Fruit fly (Drosophila melanogaster) whole organism, embryonic: Measurements from ENCODE around the gene CG14657.
A peak's percentile ranks its signal among the peaks of the same experiment; 100 is the strongest.

ENCODE experiments used
- Adf1 ChIP-seq: fragments of 200-800 bp; sonication (Bioruptor generic); IDR thresholded peaks from 2 replicates; pipeline ENCODE4 v1.3.6; 2022; ENCODE audit warnings: missing biosample characterization, missing genetic modification characterization
- Asciz ChIP-seq: fragments of 200-800 bp; sonication (Bioruptor generic); optimal IDR thresholded peaks from 2 replicates; lab custom pipeline; 2017; ENCODE audit warnings: missing biosample characterization, mild to moderate bottlenecking, missing genetic modification characterization, missing genetic modification reagents
- Blimp-1 ChIP-seq: fragments of 200-800 bp; sonication (Bioruptor generic); optimal IDR thresholded peaks from 3 replicates; lab custom pipeline; 2018; ENCODE audit warnings: missing biosample characterization, missing genetic modification characterization, mild to moderate bottlenecking, moderate library complexity, missing genetic modification reagents
- CG10147 ChIP-seq: fragments of 200-800 bp; sonication (Bioruptor generic); optimal IDR thresholded peaks from 2 replicates; lab custom pipeline; 2019; ENCODE audit warnings: missing biosample characterization, mild to moderate bottlenecking, missing genetic modification characterization, moderate library complexity
- CG1024 ChIP-seq: fragments of 200-800 bp; sonication (Bioruptor generic); IDR thresholded peaks from 2 replicates; pipeline ENCODE4 v1.3.6; 2022; ENCODE audit warnings: missing biosample characterization, missing genetic modification characterization
- CG10366 ChIP-seq: fragments of 200-800 bp; sonication (Bioruptor generic); IDR thresholded peaks from 2 replicates; pipeline ENCODE4 v1.3.6; 2022; ENCODE audit warnings: missing biosample characterization, missing genetic modification characterization
- CG12104 ChIP-seq: fragments of 200-800 bp; sonication (Bioruptor generic); optimal IDR thresholded peaks from 3 replicates; lab custom pipeline; 2016; ENCODE audit warnings: missing biosample characterization, missing genetic modification characterization
- CG12391 ChIP-seq: fragments of 200-800 bp; sonication (Bioruptor generic); optimal IDR thresholded peaks from 3 replicates; lab custom pipeline; 2018; ENCODE audit warnings: missing biosample characterization, mild to moderate bottlenecking, missing genetic modification characterization, moderate library complexity
- CG12659 ChIP-seq: fragments of 200-800 bp; sonication (Bioruptor generic); optimal IDR thresholded peaks from 3 replicates; lab custom pipeline; 2017; ENCODE audit warnings: mild to moderate bottlenecking, missing biosample characterization, missing genetic modification reagents, missing genetic modification characterization
- CG12769 ChIP-seq: fragments of 200-800 bp; sonication (Bioruptor generic); optimal IDR thresholded peaks from 2 replicates; lab custom pipeline; 2019; ENCODE audit warnings: missing biosample characterization, mild to moderate bottlenecking, missing genetic modification characterization, moderate library complexity
- CG13775 ChIP-seq: fragments of 200-800 bp; sonication (Bioruptor generic); optimal IDR thresholded peaks from 3 replicates; lab custom pipeline; 2017; ENCODE audit warnings: missing biosample characterization, mild to moderate bottlenecking, missing genetic modification characterization
- CG14441 ChIP-seq: fragments of 200-800 bp; sonication (Bioruptor generic); IDR thresholded peaks from 2 replicates; pipeline ENCODE4 v1.3.6; 2022; ENCODE audit warnings: missing biosample characterization, missing genetic modification characterization
- CG17829 ChIP-seq: fragments of 200-800 bp; optimal IDR thresholded peaks from 2 replicates; lab custom pipeline; 2019; ENCODE audit warnings: missing biosample characterization, mild to moderate bottlenecking, missing genetic modification characterization, moderate library complexity
- CG1832 ChIP-seq: fragments of 200-800 bp; sonication (Bioruptor generic); optimal IDR thresholded peaks from 2 replicates; lab custom pipeline; 2017; ENCODE audit warnings: missing biosample characterization, mild to moderate bottlenecking, missing genetic modification characterization, inconsistent platforms
- CG18764 ChIP-seq: fragments of 200-800 bp; sonication (Bioruptor generic); optimal IDR thresholded peaks from 3 replicates; lab custom pipeline; 2016; ENCODE audit warnings: missing biosample characterization, missing genetic modification characterization
- CG33557 ChIP-seq: fragments of 200-800 bp; sonication (Bioruptor generic); optimal IDR thresholded peaks from 2 replicates; lab custom pipeline; 2019; ENCODE audit warnings: missing biosample characterization, mild to moderate bottlenecking, missing genetic modification characterization, moderate library complexity
- CG8765 ChIP-seq: fragments of 200-800 bp; sonication (Bioruptor generic); IDR thresholded peaks from 2 replicates; pipeline ENCODE4 v1.3.6; 2022; ENCODE audit warnings: missing biosample characterization, missing genetic modification characterization
- CG9817 ChIP-seq: fragments of 200-800 bp; sonication (Bioruptor generic); optimal IDR thresholded peaks from 2 replicates; lab custom pipeline; 2018; ENCODE audit warnings: missing biosample characterization, mild to moderate bottlenecking, missing genetic modification characterization, moderate library complexity
- D ChIP-seq, 2 experiments: fragments of 200-800 bp in 1 of 2; fragments of >200 bp in 1 of 2; sonication (Bioruptor generic) in 1 of 2; optimal IDR thresholded peaks; 2 replicates in 1 of 2; 3 replicates in 1 of 2; lab custom pipeline; 2017; ENCODE audit warnings: mild to moderate bottlenecking in 1 of 2, missing biosample characterization in 1 of 2, missing genetic modification characterization in 1 of 2, missing genetic modification reagents in 1 of 2
- Dfd ChIP-seq, 2 experiments: fragments of >200 bp; optimal IDR thresholded peaks; 2 replicates each; lab custom pipeline; 2017; ENCODE audit warnings: missing biosample characterization in 2 of 2, missing genetic modification characterization in 2 of 2
- ERR ChIP-seq: fragments of 200-800 bp; sonication (Bioruptor generic); optimal IDR thresholded peaks from 2 replicates; lab custom pipeline; 2016; ENCODE audit warnings: missing biosample characterization, missing genetic modification characterization
- HLH3B ChIP-seq: fragments of 200-800 bp; sonication (Bioruptor generic); IDR thresholded peaks from 2 replicates; pipeline ENCODE4 v1.3.6; 2022; ENCODE audit warnings: missing biosample characterization, missing genetic modification characterization
- HLHmδ ChIP-seq: fragments of 200-800 bp; sonication (Bioruptor generic); optimal IDR thresholded peaks from 2 replicates; lab custom pipeline; 2018; ENCODE audit warnings: missing biosample characterization, mild to moderate bottlenecking, missing genetic modification characterization, moderate library complexity
- Hr51 ChIP-seq, 2 experiments: fragments of 200-800 bp; sonication (Bioruptor generic); optimal IDR thresholded peaks; 2 replicates in 1 of 2; 3 replicates in 1 of 2; lab custom pipeline; 2016 to 2018; ENCODE audit warnings: missing biosample characterization in 2 of 2, missing genetic modification characterization in 2 of 2, mild to moderate bottlenecking in 1 of 2, moderate library complexity in 1 of 2
- MTF-1 ChIP-seq: fragments of 200-800 bp; sonication (Bioruptor generic); optimal IDR thresholded peaks from 2 replicates; lab custom pipeline; 2018; ENCODE audit warnings: missing biosample characterization, mild to moderate bottlenecking, missing genetic modification characterization, borderline replicate concordance
- NK7.1 ChIP-seq: fragments of 200-800 bp; sonication (Bioruptor generic); optimal IDR thresholded peaks from 3 replicates; lab custom pipeline; 2016; ENCODE audit warnings: missing biosample characterization, missing genetic modification characterization
- Ravus ChIP-seq: fragments of 200-800 bp; sonication (Bioruptor generic); IDR thresholded peaks from 2 replicates; pipeline ENCODE4 v1.3.6; 2022; ENCODE audit warnings: missing biosample characterization, missing genetic modification characterization
- Stat92E ChIP-seq, 3 experiments: fragments of >200 bp in 2 of 3; fragments of 200-800 bp in 1 of 3; sonication (Bioruptor generic) in 1 of 3; optimal IDR thresholded peaks; 2 replicates each; lab custom pipeline; 2017 to 2019; ENCODE audit warnings: missing biosample characterization in 3 of 3, missing genetic modification characterization in 3 of 3, mild to moderate bottlenecking in 1 of 3, moderate library complexity in 1 of 3
- Tbp ChIP-seq: fragments of >200 bp; optimal IDR thresholded peaks from 2 replicates; lab custom pipeline; 2018; ENCODE audit warnings: missing biosample characterization, missing genetic modification characterization
- Usf ChIP-seq: fragments of 200-800 bp; sonication (Bioruptor generic); optimal IDR thresholded peaks from 2 replicates; lab custom pipeline; 2017; ENCODE audit warnings: missing genotype, missing biosample characterization, missing genetic modification characterization
- YL-1 ChIP-seq: fragments of 200-800 bp; sonication (Bioruptor generic); optimal IDR thresholded peaks from 3 replicates; lab custom pipeline; 2017; ENCODE audit warnings: missing biosample characterization, mild to moderate bottlenecking, missing genetic modification characterization
- ara ChIP-seq: fragments of 200-800 bp; sonication (Bioruptor generic); IDR thresholded peaks from 2 replicates; pipeline ENCODE4 v1.3.6; 2022; ENCODE audit warnings: missing biosample characterization, missing genetic modification characterization
- chif ChIP-seq, 2 experiments: fragments of 200-800 bp; sonication (Bioruptor generic); optimal IDR thresholded peaks; 3 replicates each; lab custom pipeline; 2016; ENCODE audit warnings: missing biosample characterization in 2 of 2, missing genetic modification characterization in 2 of 2
- crc ChIP-seq: fragments of 200-800 bp; sonication (Bioruptor generic); optimal IDR thresholded peaks from 2 replicates; lab custom pipeline; 2016; ENCODE audit warnings: missing biosample characterization, missing genetic modification characterization
- dpn ChIP-seq, 2 experiments: fragments of 200-800 bp; sonication (Bioruptor generic); optimal IDR thresholded peaks; 3 replicates each; lab custom pipeline; 2016; ENCODE audit warnings: missing biosample characterization in 2 of 2, missing genetic modification characterization in 2 of 2
- exex ChIP-seq: fragments of 200-800 bp; sonication (Bioruptor generic); optimal IDR thresholded peaks from 4 replicates; lab custom pipeline; 2018; ENCODE audit warnings: missing biosample characterization, mild to moderate bottlenecking, missing genetic modification characterization, moderate library complexity
- ham ChIP-seq: fragments of 200-800 bp; sonication (Bioruptor generic); IDR thresholded peaks from 2 replicates; pipeline ENCODE4 v1.3.6; 2022; ENCODE audit warnings: missing biosample characterization, missing genetic modification characterization
- lilli ChIP-seq: fragments of 200-800 bp; sonication (Bioruptor generic); optimal IDR thresholded peaks from 3 replicates; lab custom pipeline; 2016; ENCODE audit warnings: missing biosample characterization, missing genetic modification characterization
- lola ChIP-seq, 3 experiments: fragments of >200 bp in 2 of 3; fragments of 200-800 bp in 1 of 3; sonication (Bioruptor generic) in 1 of 3; optimal IDR thresholded peaks; 2 replicates each; lab custom pipeline; 2017 to 2019; ENCODE audit warnings: missing biosample characterization in 3 of 3, missing genetic modification characterization in 3 of 3, mild to moderate bottlenecking in 1 of 3, moderate library complexity in 1 of 3
- oc ChIP-seq: fragments of 200-800 bp; sonication (Bioruptor generic); optimal IDR thresholded peaks from 2 replicates; lab custom pipeline; 2018; ENCODE audit warnings: missing biosample characterization, mild to moderate bottlenecking, missing genetic modification characterization, moderate library complexity
- pho ChIP-seq: fragments of 200-800 bp; sonication (Bioruptor generic); optimal IDR thresholded peaks from 2 replicates; lab custom pipeline; 2016; ENCODE audit warnings: missing biosample characterization, missing genetic modification characterization
- tna ChIP-seq: fragments of 200-800 bp; sonication (Bioruptor generic); IDR thresholded peaks from 2 replicates; pipeline ENCODE4 v1.3.6; 2022; ENCODE audit warnings: missing biosample characterization, missing genetic modification characterization; ENCODE audit not compliant: partially characterized antibody
- toy ChIP-seq: fragments of 200-800 bp; sonication (Bioruptor generic); IDR thresholded peaks from 2 replicates; pipeline ENCODE4 v1.3.6; 2022; ENCODE audit warnings: missing biosample characterization, missing genetic modification characterization
- trh ChIP-seq: fragments of 200-800 bp; sonication (Bioruptor generic); optimal IDR thresholded peaks from 2 replicates; lab custom pipeline; 2016; ENCODE audit warnings: missing biosample characterization, missing genetic modification characterization
- tx ChIP-seq: fragments of 200-800 bp; sonication (Bioruptor generic); optimal IDR thresholded peaks from 2 replicates; lab custom pipeline; 2016; ENCODE audit warnings: missing biosample characterization, missing genetic modification characterization
- unc-4 ChIP-seq: fragments of 200-800 bp; sonication (Bioruptor generic); IDR thresholded peaks from 2 replicates; pipeline ENCODE4 v1.3.6; 2022; ENCODE audit warnings: missing biosample characterization, missing genetic modification characterization; ENCODE audit not compliant: partially characterized antibody
- vnd ChIP-seq: fragments of 200-800 bp; sonication (Bioruptor generic); IDR thresholded peaks from 3 replicates; pipeline ENCODE4 v1.3.6; 2022; ENCODE audit warnings: missing biosample characterization, missing genetic modification characterization; ENCODE audit not compliant: partially characterized antibody
- z ChIP-seq: fragments of 200-800 bp; sonication (Bioruptor generic); IDR thresholded peaks from 3 replicates; pipeline ENCODE4 v1.3.6; 2022; ENCODE audit warnings: missing biosample characterization, missing genetic modification characterization

Gene CG14657

dm6 chr3R:4813172-4813716 is 8.0 kb downstream of the CG14657 start (continued):
- peak; percentile 1 for TF ChIP-seq pho
- TF ChIP-seq z (GFP tag; lab: Robert Waterston, UW) = no peak
- TF ChIP-seq Ravus = no peak
- TF ChIP-seq toy = no peak
- peak; percentile 53 for TF ChIP-seq CG12391
- peak; percentile 23 for TF ChIP-seq CG13775 (GFP tag; lab: Kevin White, UChicago)
- peak; percentile 41 for TF ChIP-seq CG17829 (tag; lab: Kevin White, UChicago)
- TF ChIP-seq Tbp = no peak
- TF ChIP-seq unc-4 (GFP tag; lab: Robert Waterston, UW) = peak; percentile 62
- TF ChIP-seq Dfd (GFP tag; optimal IDR thresholded peaks at IDR 0.05; lab: Kevin White, UChicago) = no peak
- TF ChIP-seq CG12769 = peak; percentile 7
- no peak for TF ChIP-seq trh (GFP tag; lab: Kevin White, UChicago)
- TF ChIP-seq crc (GFP tag; lab: Kevin White, UChicago) = no peak
- TF ChIP-seq CG12659 (GFP tag; lab: Kevin White, UChicago) = peak; percentile 79
- TF ChIP-seq Hr51 (GFP tag; optimal IDR thresholded peaks at IDR 0.05; lab: Kevin White, UChicago) = peak in 1 of 2 experiments; percentile 35
- no peak for TF ChIP-seq CG8765 (GFP tag; lab: Robert Waterston, UW)
- no peak for TF ChIP-seq Blimp-1 (GFP tag; lab: Kevin White, UChicago)
- peak; percentile 49 for TF ChIP-seq CG12104 (GFP tag; lab: Kevin White, UChicago)
- peak; percentile 66 for TF ChIP-seq oc (tag; lab: Kevin White, UChicago)
- no peak for TF ChIP-seq ara (GFP tag; lab: Robert Waterston, UW)
- TF ChIP-seq CG33557 (GFP tag; lab: Kevin White, UChicago) = peak; percentile 90
- TF ChIP-seq dpn (GFP tag; optimal IDR thresholded peaks at IDR 0.05; lab: Kevin White, UChicago) = no peak
- peak; percentile 5 for TF ChIP-seq NK7.1 (GFP tag; lab: Kevin White, UChicago)
- no peak for TF ChIP-seq chif (GFP tag; optimal IDR thresholded peaks at IDR 0.05; lab: Kevin White, UChicago)
- TF ChIP-seq tna (GFP tag; lab: Robert Waterston, UW) = 0 out of 2 replicates have a peak, but pooled peaks have one; percentile 20
- TF ChIP-seq Asciz (GFP tag; lab: Kevin White, UChicago) = peak; percentile 87
- TF ChIP-seq CG1832 (GFP tag; lab: Kevin White, UChicago) = no peak
- peak; percentile 55 for TF ChIP-seq CG18764 (GFP tag; lab: Kevin White, UChicago)
- peak; percentile 37; the same call in 1 of the 2 replicates for TF ChIP-seq CG14441 (GFP tag; lab: Robert Waterston, UW)
- TF ChIP-seq CG9817 (tag; lab: Kevin White, UChicago) = peak; percentile 58
- TF ChIP-seq Stat92E (GFP tag; optimal IDR thresholded peaks at IDR 0.05; lab: Kevin White, UChicago) = peak in 1 of 3 experiments; percentile 29
- TF ChIP-seq tx (GFP tag; lab: Kevin White, UChicago) = no peak
- TF ChIP-seq lilli (GFP tag; lab: Kevin White, UChicago) = peak; percentile 46
- TF ChIP-seq Usf = peak; percentile 8
- TF ChIP-seq ERR (GFP tag; lab: Kevin White, UChicago) = peak; percentile 36
- TF ChIP-seq lola (GFP tag; optimal IDR thresholded peaks at IDR 0.05; lab: Kevin White, UChicago) = peak in 1 of 3 experiments; percentile 75
- TF ChIP-seq D (optimal IDR thresholded peaks at IDR 0.05; lab: Kevin White, UChicago) = no peak
- peak; percentile 65 for TF ChIP-seq D (GFP tag; optimal IDR thresholded peaks at IDR 0.05; lab: Kevin White, UChicago)
- TF ChIP-seq exex = peak; percentile 38
- TF ChIP-seq Adf1 (GFP tag; lab: Robert Waterston, UW) = peak; percentile 11; the same call in 1 of the 2 replicates
- TF ChIP-seq YL-1 (GFP tag; lab: Kevin White, UChicago) = peak; percentile 77
- peak; percentile 46; the same call in 2 of the 3 replicates for TF ChIP-seq vnd (GFP tag; lab: Robert Waterston, UW)
- peak; percentile 94 for TF ChIP-seq CG1024
- TF ChIP-seq CG10366 (GFP tag; lab: Robert Waterston, UW) = no peak; the same call in 1 of the 2 replicates
- no peak for TF ChIP-seq HLHmδ (GFP tag; lab: Kevin White, UChicago)
- TF ChIP-seq HLH3B (GFP tag; lab: Robert Waterston, UW) = peak; percentile 39; the same call in 1 of the 2 replicates
- no peak for TF ChIP-seq ham (GFP tag; lab: Robert Waterston, UW)
- TF ChIP-seq MTF-1 (GFP tag; lab: Kevin White, UChicago) = peak; percentile 83
- peak; percentile 65 for TF ChIP-seq CG10147
